Fruit fly (Drosophila melanogaster) whole organism, embryonic: Measurements from ENCODE around the gene Irbp18.

Experiments
- Bdp1 ChIP-seq: fragments of 200-800 bp; sonication (Bioruptor generic); optimal IDR thresholded peaks from 3 replicates; lab custom pipeline; 2016; ENCODE audit warnings: missing biosample characterization, missing genetic modification characterization
- C15 ChIP-seq: fragments of 200-800 bp; sonication (Bioruptor generic); IDR thresholded peaks from 3 replicates; pipeline ENCODE4 v1.3.6; 2022; ENCODE audit warnings: missing biosample characterization, missing genetic modification characterization
- CG10274 ChIP-seq: fragments of 200-800 bp; sonication (Bioruptor generic); optimal IDR thresholded peaks from 3 replicates; lab custom pipeline; 2017; ENCODE audit warnings: missing biosample characterization, mild to moderate bottlenecking, missing genetic modification characterization
- CG11398 ChIP-seq: fragments of 200-800 bp; sonication (Bioruptor generic); optimal IDR thresholded peaks from 2 replicates; lab custom pipeline; 2016; ENCODE audit warnings: missing biosample characterization, missing genetic modification characterization
- CG11723 ChIP-seq: fragments of 200-800 bp; sonication (Bioruptor generic); optimal IDR thresholded peaks from 2 replicates; lab custom pipeline; 2017; ENCODE audit warnings: missing biosample characterization, mild to moderate bottlenecking, missing genetic modification characterization
- CG12219 ChIP-seq: fragments of 200-800 bp; sonication (Bioruptor generic); optimal IDR thresholded peaks from 3 replicates; lab custom pipeline; 2018; ENCODE audit warnings: missing biosample characterization, mild to moderate bottlenecking, missing genetic modification characterization
- CG12942 ChIP-seq: fragments of 200-800 bp; sonication (Bioruptor generic); optimal IDR thresholded peaks from 3 replicates; lab custom pipeline; 2016; ENCODE audit warnings: missing biosample characterization, missing genetic modification characterization
- CG1832 ChIP-seq: fragments of 200-800 bp; sonication (Bioruptor generic); optimal IDR thresholded peaks from 2 replicates; lab custom pipeline; 2017; ENCODE audit warnings: missing biosample characterization, mild to moderate bottlenecking, missing genetic modification characterization, inconsistent platforms
- CG7372 ChIP-seq: fragments of 200-800 bp; sonication (Bioruptor generic); IDR thresholded peaks from 2 replicates; pipeline ENCODE4 v1.3.6; 2022; ENCODE audit warnings: missing biosample characterization, missing genetic modification characterization
- CG7745 ChIP-seq: fragments of 200-800 bp; sonication (Bioruptor generic); optimal IDR thresholded peaks from 2 replicates; lab custom pipeline; 2018; ENCODE audit warnings: missing biosample characterization, mild to moderate bottlenecking, missing genetic modification characterization, moderate library complexity
- CG9932 ChIP-seq: fragments of 200-800 bp; sonication (Bioruptor generic); IDR thresholded peaks from 2 replicates; pipeline ENCODE4 v1.3.6; 2022; ENCODE audit warnings: missing biosample characterization, missing genetic modification characterization
- Camta ChIP-seq: fragments of 200-800 bp; sonication (Bioruptor generic); optimal IDR thresholded peaks from 2 replicates; lab custom pipeline; 2016; ENCODE audit warnings: missing biosample characterization, missing genetic modification characterization
- CoRest ChIP-seq: fragments of 200-800 bp; sonication (Bioruptor generic); optimal IDR thresholded peaks from 3 replicates; lab custom pipeline; 2018; ENCODE audit warnings: missing biosample characterization, mild to moderate bottlenecking, missing genetic modification characterization, moderate library complexity
- Dek ChIP-seq: fragments of 200-800 bp; sonication (Bioruptor generic); optimal IDR thresholded peaks from 3 replicates; lab custom pipeline; 2019; ENCODE audit warnings: missing biosample characterization, mild to moderate bottlenecking, missing genetic modification characterization, moderate library complexity
- Doc2 ChIP-seq: fragments of 200-800 bp; sonication (Bioruptor generic); IDR thresholded peaks from 2 replicates; pipeline ENCODE4 v1.3.6; 2022; ENCODE audit warnings: missing biosample characterization, missing genetic modification characterization
- E2f1 ChIP-seq: fragments of 200-800 bp; sonication (Bioruptor generic); IDR thresholded peaks from 2 replicates; pipeline ENCODE4 v1.3.6; 2022; ENCODE audit warnings: missing biosample characterization, missing genetic modification characterization
- H2.0 ChIP-seq: fragments of 200-800 bp; sonication (Bioruptor generic); IDR thresholded peaks from 2 replicates; pipeline ENCODE4 v1.3.6; 2022; ENCODE audit warnings: missing biosample characterization, missing genetic modification characterization
- HHEX ChIP-seq: fragments of 200-800 bp; sonication (Bioruptor generic); optimal IDR thresholded peaks from 3 replicates; lab custom pipeline; 2017; ENCODE audit warnings: missing biosample characterization, mild to moderate bottlenecking, missing genetic modification characterization, missing genetic modification reagents
- HmgZ ChIP-seq: fragments of 200-800 bp; sonication (Bioruptor generic); optimal IDR thresholded peaks from 2 replicates; lab custom pipeline; 2018; ENCODE audit warnings: missing biosample characterization, mild to moderate bottlenecking, missing genetic modification characterization
- Hr51 ChIP-seq, 2 experiments: fragments of 200-800 bp; sonication (Bioruptor generic); optimal IDR thresholded peaks; 2 replicates in 1 of 2; 3 replicates in 1 of 2; lab custom pipeline; 2016 to 2018; ENCODE audit warnings: missing biosample characterization in 2 of 2, missing genetic modification characterization in 2 of 2, mild to moderate bottlenecking in 1 of 2, moderate library complexity in 1 of 2
- Kr ChIP-seq: fragments of 200-800 bp; sonication (Bioruptor generic); optimal IDR thresholded peaks from 2 replicates; lab custom pipeline; 2017; ENCODE audit warnings: missing biosample characterization, mild to moderate bottlenecking, missing genetic modification characterization
- Lhr ChIP-seq: fragments of 200-800 bp; sonication (Bioruptor generic); optimal IDR thresholded peaks from 3 replicates; lab custom pipeline; 2017; ENCODE audit warnings: mild to moderate bottlenecking, missing biosample characterization, missing genetic modification reagents, missing genetic modification characterization
- Lpt ChIP-seq: fragments of >200 bp; optimal IDR thresholded peaks from 2 replicates; lab custom pipeline; 2018; ENCODE audit warnings: missing biosample characterization, missing genetic modification characterization
- Mrtf ChIP-seq: fragments of 200-800 bp; sonication (Bioruptor generic); IDR thresholded peaks from 3 replicates; pipeline ENCODE4 v1.3.6; 2022; ENCODE audit warnings: missing biosample characterization, missing genetic modification characterization
- Poxn ChIP-seq: fragments of 200-800 bp; sonication (Bioruptor generic); IDR thresholded peaks from 2 replicates; pipeline ENCODE4 v1.3.6; 2022; ENCODE audit warnings: missing biosample characterization, missing genetic modification characterization
- Rfx ChIP-seq: fragments of 200-800 bp; sonication (Bioruptor generic); IDR thresholded peaks from 2 replicates; pipeline ENCODE4 v1.3.6; 2022; ENCODE audit warnings: missing biosample characterization, missing genetic modification characterization
- Sin3A ChIP-seq: fragments of >200 bp; optimal IDR thresholded peaks from 2 replicates; lab custom pipeline; 2018
- ato ChIP-seq: fragments of 200-800 bp; sonication (Bioruptor generic); IDR thresholded peaks from 2 replicates; pipeline ENCODE4 v1.3.6; 2022; ENCODE audit warnings: missing biosample characterization, missing genetic modification characterization; ENCODE audit not compliant: partially characterized antibody
- cas ChIP-seq: fragments of 200-800 bp; sonication (Bioruptor generic); IDR thresholded peaks from 2 replicates; pipeline ENCODE4 v1.3.6; 2022; ENCODE audit warnings: missing biosample characterization, missing genetic modification characterization
- chif ChIP-seq, 2 experiments: fragments of 200-800 bp; sonication (Bioruptor generic); optimal IDR thresholded peaks; 3 replicates each; lab custom pipeline; 2016; ENCODE audit warnings: missing biosample characterization in 2 of 2, missing genetic modification characterization in 2 of 2
- cwo ChIP-seq: fragments of 200-800 bp; sonication (Bioruptor generic); optimal IDR thresholded peaks from 3 replicates; lab custom pipeline; 2017; ENCODE audit warnings: missing biosample characterization, missing genetic modification characterization, mild to moderate bottlenecking, moderate library complexity, missing genetic modification reagents
- da ChIP-seq: fragments of 200-800 bp; sonication (Bioruptor generic); optimal IDR thresholded peaks from 2 replicates; lab custom pipeline; 2016; ENCODE audit warnings: missing biosample characterization, missing genetic modification characterization
- dati ChIP-seq: fragments of 200-800 bp; sonication (Bioruptor generic); IDR thresholded peaks from 2 replicates; pipeline ENCODE4 v1.3.6; 2022; ENCODE audit warnings: missing biosample characterization, missing genetic modification characterization
- dm ChIP-seq: fragments of 200-800 bp; sonication (Bioruptor generic); optimal IDR thresholded peaks from 3 replicates; lab custom pipeline; 2016; ENCODE audit warnings: missing biosample characterization, missing genetic modification characterization
- eyg ChIP-seq: fragments of 200-800 bp; sonication (Bioruptor generic); optimal IDR thresholded peaks from 3 replicates; lab custom pipeline; 2016; ENCODE audit warnings: missing biosample characterization, missing genetic modification characterization
- fd102C ChIP-seq: fragments of 200-800 bp; sonication (Bioruptor generic); optimal IDR thresholded peaks from 2 replicates; lab custom pipeline; 2018; ENCODE audit warnings: missing biosample characterization, mild to moderate bottlenecking, missing genetic modification characterization, moderate library complexity
- fu2 ChIP-seq: fragments of 200-800 bp; sonication (Bioruptor generic); optimal IDR thresholded peaks from 2 replicates; lab custom pipeline; 2016; ENCODE audit warnings: missing biosample characterization, missing genetic modification characterization
- inv ChIP-seq: fragments of 200-800 bp; sonication (Bioruptor generic); IDR thresholded peaks from 2 replicates; pipeline ENCODE4 v1.3.6; 2022; ENCODE audit warnings: missing biosample characterization, missing genetic modification characterization; ENCODE audit not compliant: partially characterized antibody
- luna ChIP-seq: fragments of 200-800 bp; sonication (Bioruptor generic); optimal IDR thresholded peaks from 2 replicates; lab custom pipeline; 2016; ENCODE audit warnings: missing biosample characterization, missing genetic modification characterization
- mam ChIP-seq: fragments of 200-800 bp; sonication (Bioruptor generic); optimal IDR thresholded peaks from 3 replicates; lab custom pipeline; 2016; ENCODE audit warnings: missing biosample characterization, missing genetic modification characterization
- mirr ChIP-seq: fragments of 200-800 bp; sonication (Bioruptor generic); optimal IDR thresholded peaks from 3 replicates; lab custom pipeline; 2018; ENCODE audit warnings: missing biosample characterization, mild to moderate bottlenecking, missing genetic modification characterization
- mld ChIP-seq: fragments of 200-800 bp; sonication (Bioruptor generic); IDR thresholded peaks from 3 replicates; pipeline ENCODE4 v1.3.6; 2022; ENCODE audit warnings: missing biosample characterization, missing genetic modification characterization; ENCODE audit not compliant: partially characterized antibody
- odd ChIP-seq: fragments of 200-800 bp; sonication (Bioruptor generic); optimal IDR thresholded peaks from 2 replicates; lab custom pipeline; 2017; ENCODE audit warnings: missing biosample characterization, mild to moderate bottlenecking, missing genetic modification characterization
- pan ChIP-seq, 4 experiments: fragments of >200 bp in 3 of 4; fragments of 200-800 bp in 1 of 4; sonication (Bioruptor generic) in 1 of 4; optimal IDR thresholded peaks in 3 of 4; IDR thresholded peaks in 1 of 4; 2 replicates each; pipeline versions ENCODE4 v1.3.6 to Lab custom; 2017 to 2022; ENCODE audit warnings: missing biosample characterization in 2 of 4, missing genetic modification characterization in 2 of 4, mixed read lengths in 1 of 4
- pb ChIP-seq: fragments of 200-800 bp; sonication (Bioruptor generic); optimal IDR thresholded peaks from 3 replicates; lab custom pipeline; 2016; ENCODE audit warnings: missing biosample characterization, missing genetic modification characterization
- peb ChIP-seq: fragments of 200-800 bp; sonication (Bioruptor generic); IDR thresholded peaks from 2 replicates; pipeline ENCODE4 v1.3.6; 2022; ENCODE audit warnings: missing biosample characterization, missing genetic modification characterization
- row ChIP-seq: fragments of 200-800 bp; sonication (Bioruptor generic); IDR thresholded peaks from 3 replicates; pipeline ENCODE4 v1.3.6; 2022; ENCODE audit warnings: missing biosample characterization, missing genetic modification characterization
- stc ChIP-seq: fragments of 200-800 bp; sonication (Bioruptor generic); IDR thresholded peaks from 2 replicates; pipeline ENCODE4 v1.3.6; 2022; ENCODE audit warnings: missing biosample characterization, missing genetic modification characterization
- tio ChIP-seq: fragments of 200-800 bp; sonication (Bioruptor generic); optimal IDR thresholded peaks from 2 replicates; lab custom pipeline; 2017; ENCODE audit warnings: missing biosample characterization, missing genetic modification characterization, inconsistent platforms
- zen2 ChIP-seq: fragments of 200-800 bp; sonication (Bioruptor generic); IDR thresholded peaks from 3 replicates; pipeline ENCODE4 v1.3.6; 2022; ENCODE audit warnings: missing biosample characterization, missing genetic modification characterization; ENCODE audit not compliant: partially characterized antibody
- zfh1 ChIP-seq: fragments of 200-800 bp; sonication (Bioruptor generic); IDR thresholded peaks from 3 replicates; pipeline ENCODE4 v1.3.6; 2022; ENCODE audit warnings: missing biosample characterization, missing genetic modification characterization

Irbp18 gene

DNA sequence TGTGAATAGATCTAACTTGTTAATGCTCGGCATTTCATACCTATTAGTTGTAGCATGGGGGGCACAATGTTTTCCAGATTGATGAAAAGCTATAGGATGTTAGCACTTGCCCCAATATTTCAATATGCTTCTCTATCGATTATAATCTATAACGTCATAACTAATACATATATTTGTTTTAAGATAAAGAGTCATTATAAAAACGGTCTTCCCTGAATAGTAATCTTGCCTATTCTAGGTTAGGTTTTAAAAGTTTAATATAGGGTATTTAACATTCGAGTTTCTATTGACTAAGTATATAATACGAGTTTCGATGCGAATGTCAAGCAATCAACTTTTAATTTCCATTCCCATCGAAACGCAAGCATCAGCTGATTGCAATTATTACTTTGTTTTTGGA is 36.8 kb downstream of the Irbp18 start, which contains the start of the genes CG6321 and Blos2 (continued):
- no peak for TF ChIP-seq H2.0 (GFP tag; lab: Robert Waterston, UW)
- TF ChIP-seq tio (GFP tag; lab: Kevin White, UChicago): peak; percentile 37
- TF ChIP-seq mam (GFP tag; lab: Kevin White, UChicago): peak; percentile 23
- TF ChIP-seq luna (GFP tag; lab: Kevin White, UChicago): no peak
- no peak for TF ChIP-seq eyg (GFP tag; lab: Kevin White, UChicago)
- TF ChIP-seq pb (GFP tag; lab: Kevin White, UChicago): no peak
- TF ChIP-seq ato: no peak
- TF ChIP-seq Lhr (GFP tag; lab: Kevin White, UChicago): peak; percentile 22
- TF ChIP-seq Poxn (GFP tag; lab: Robert Waterston, UW): peak; percentile 39; the same call in 1 of the 2 replicates
- peak; percentile 50 for TF ChIP-seq CG9932 (GFP tag; lab: Robert Waterston, UW)
- 0 out of 2 replicates have a peak, but pooled peaks have one; percentile 20 for TF ChIP-seq peb (GFP tag; lab: Robert Waterston, UW)
- peak; percentile 72 for TF ChIP-seq HHEX (GFP tag; lab: Kevin White, UChicago)
- no peak for TF ChIP-seq Kr (GFP tag; lab: Kevin White, UChicago)
- peak; percentile 69 for TF ChIP-seq odd
- TF ChIP-seq HmgZ: peak; percentile 84
- no peak for TF ChIP-seq dati (GFP tag; lab: Robert Waterston, UW)
- peak in 1 of 2 experiments; percentile 67 for TF ChIP-seq chif (GFP tag; optimal IDR thresholded peaks at IDR 0.05; lab: Kevin White, UChicago)
- TF ChIP-seq Sin3A (lab: Kevin White, UChicago): no peak
- TF ChIP-seq Lpt: no peak
- TF ChIP-seq Doc2 (GFP tag; lab: Robert Waterston, UW): no peak
- TF ChIP-seq Hr51 (GFP tag; optimal IDR thresholded peaks at IDR 0.05; lab: Kevin White, UChicago): peak; percentile 5 to 88
- no peak for TF ChIP-seq Bdp1 (GFP tag; lab: Kevin White, UChicago)
- TF ChIP-seq CG12219 (GFP tag; lab: Kevin White, UChicago): peak; percentile 74
- peak; percentile 62; the same call in 1 of the 3 replicates for TF ChIP-seq Mrtf (GFP tag; lab: Robert Waterston, UW)
- no peak for TF ChIP-seq CG12942
- peak; percentile 59; the same call in 1 of the 3 replicates for TF ChIP-seq C15 (GFP tag; lab: Robert Waterston, UW)
- TF ChIP-seq inv (GFP tag; lab: Robert Waterston, UW): no peak
- TF ChIP-seq mirr (GFP tag; lab: Kevin White, UChicago): peak; percentile 4
- peak; percentile 79 for TF ChIP-seq Rfx (GFP tag; lab: Robert Waterston, UW)
- TF ChIP-seq Camta (GFP tag; lab: Kevin White, UChicago): peak; percentile 19
- TF ChIP-seq cas (GFP tag; lab: Robert Waterston, UW): no peak
- TF ChIP-seq CG7745 (tag; lab: Kevin White, UChicago): no peak
- peak; percentile 85 for TF ChIP-seq CoRest (tag; lab: Kevin White, UChicago)
- peak; percentile 62 for TF ChIP-seq E2f1
- peak; percentile 65 for TF ChIP-seq cwo (GFP tag; lab: Kevin White, UChicago)
- peak in 1 of 2 experiments; percentile 32 for TF ChIP-seq pan (optimal IDR thresholded peaks at IDR 0.05; lab: Kevin White, UChicago)
- peak in 1 of 2 experiments; percentile 40 for TF ChIP-seq pan (GFP tag; optimal IDR thresholded peaks at IDR 0.05 in 1 of 2, IDR thresholded peaks at IDR 0.05 in 1 of 2)
- peak; percentile 24 for TF ChIP-seq CG10274 (GFP tag; lab: Kevin White, UChicago)
- TF ChIP-seq dm: no peak
- peak; percentile 79 for TF ChIP-seq stc (GFP tag; lab: Robert Waterston, UW)
- no peak for TF ChIP-seq fu2 (GFP tag; lab: Kevin White, UChicago)
- TF ChIP-seq mld (GFP tag; lab: Robert Waterston, UW): no peak
- TF ChIP-seq zen2 (GFP tag; lab: Robert Waterston, UW): no peak
- no peak for TF ChIP-seq da (GFP tag; lab: Kevin White, UChicago)
- no peak for TF ChIP-seq CG1832 (GFP tag; lab: Kevin White, UChicago)
- no peak for TF ChIP-seq CG11398
- no peak for TF ChIP-seq fd102C (GFP tag; lab: Kevin White, UChicago)
- TF ChIP-seq CG11723 (GFP tag; lab: Kevin White, UChicago): peak; percentile 39
- TF ChIP-seq CG7372: no peak
- peak; percentile 54 for TF ChIP-seq zfh1
- peak; percentile 73 for TF ChIP-seq Dek
- peak; percentile 93 for TF ChIP-seq row (GFP tag; lab: Robert Waterston, UW)
